Worm (Caenorhabditis elegans) whole organism, mixed stage, embryonic: ENCODE data around the gene F54D5.2.
A peak's percentile ranks its signal among the peaks of the same experiment; 100 is the strongest.
"Not testable (repeated sequence)": the region's sequence is repeated elsewhere in the genome, so short reads cannot be mapped to it uniquely, and the experiment has no call there.

Experiments used
- M03D4.4 ChIP-seq: sonication (generic microtip); optimal IDR thresholded peaks from 2 replicates; lab custom pipeline; 2017; ENCODE audit warnings: mild to moderate bottlenecking, missing genetic modification characterization, missing compliant biosample characterization
- blmp-1 ChIP-seq: fragments of 150-350 bp; optimal IDR thresholded peaks from 2 replicates; lab custom pipeline; 2014; ENCODE audit warnings: missing biosample characterization, missing genetic modification characterization
- ceh-39 ChIP-seq: fragments of 150-350 bp; optimal IDR thresholded peaks from 2 replicates; lab custom pipeline; 2014; ENCODE audit warnings: missing biosample characterization, missing genetic modification characterization
- ceh-43 ChIP-seq: fragments of 200-800 bp; sonication (Bioruptor generic); optimal IDR thresholded peaks from 2 replicates; lab custom pipeline; 2018; ENCODE audit warnings: mild to moderate bottlenecking, missing genetic modification characterization, moderate library complexity, missing compliant biosample characterization
- ces-1 ChIP-seq: fragments of 150-350 bp; optimal IDR thresholded peaks from 2 replicates; lab custom pipeline; 2014; ENCODE audit warnings: missing biosample characterization, missing genetic modification reagents, missing genetic modification characterization
- cnd-1 ChIP-seq: fragments of 200-800 bp; sonication (Bioruptor generic); optimal IDR thresholded peaks from 2 replicates; lab custom pipeline; 2018; ENCODE audit warnings: mild to moderate bottlenecking, missing genetic modification characterization, missing compliant biosample characterization
- drap-1 ChIP-seq: fragments of 200-800 bp; sonication (Bioruptor generic); optimal IDR thresholded peaks from 3 replicates; lab custom pipeline; 2018; ENCODE audit warnings: mild to moderate bottlenecking, missing genetic modification characterization, missing compliant biosample characterization
- elt-1 ChIP-seq: sonication (generic microtip); optimal IDR thresholded peaks from 2 replicates; lab custom pipeline; 2017; ENCODE audit warnings: missing genetic modification characterization, mild to moderate bottlenecking, missing compliant biosample characterization, antibody characterized with exemption, moderate library complexity, borderline replicate concordance; ENCODE audit not compliant: insufficient read depth
- flh-1 ChIP-seq: fragments of 200-800 bp; sonication (Bioruptor generic); optimal IDR thresholded peaks from 2 replicates; lab custom pipeline; 2018; ENCODE audit warnings: mild to moderate bottlenecking, missing genetic modification characterization, moderate library complexity, missing compliant biosample characterization
- ham-2 ChIP-seq: fragments of 200-800 bp; sonication (Bioruptor generic); optimal IDR thresholded peaks from 2 replicates; lab custom pipeline; 2018; ENCODE audit warnings: mild to moderate bottlenecking, missing genetic modification characterization, missing compliant biosample characterization
- hlh-1 ChIP-seq: fragments of 150-350 bp; optimal IDR thresholded peaks from 2 replicates; lab custom pipeline; 2014; ENCODE audit warnings: missing biosample characterization, missing genetic modification reagents, missing genetic modification characterization
- lin-13 ChIP-seq: fragments of 150-350 bp; optimal IDR thresholded peaks from 2 replicates; lab custom pipeline; 2014; ENCODE audit warnings: missing biosample characterization, missing genetic modification characterization
- lsy-2 ChIP-seq: fragments of 150-350 bp; optimal IDR thresholded peaks from 2 replicates; lab custom pipeline; 2014; ENCODE audit warnings: missing biosample characterization, missing genetic modification characterization
- mep-1 ChIP-seq: fragments of 150-350 bp; optimal IDR thresholded peaks from 2 replicates; lab custom pipeline; 2017; ENCODE audit warnings: missing biosample characterization, missing genetic modification reagents, missing genetic modification characterization, inconsistent platforms
- mls-2 ChIP-seq: sonication (generic microtip); optimal IDR thresholded peaks from 2 replicates; lab custom pipeline; 2016; ENCODE audit warnings: mild to moderate bottlenecking, missing genetic modification characterization, moderate library complexity, missing compliant biosample characterization
- nhr-12 ChIP-seq: fragments of 150-350 bp; optimal IDR thresholded peaks from 2 replicates; lab custom pipeline; 2014; ENCODE audit warnings: missing biosample characterization, missing genetic modification characterization
- nhr-2 ChIP-seq: fragments of 150-350 bp; optimal IDR thresholded peaks from 2 replicates; lab custom pipeline; 2014; ENCODE audit warnings: missing biosample characterization, missing genetic modification characterization
- nhr-237 ChIP-seq: fragments of 150-350 bp; optimal IDR thresholded peaks from 2 replicates; lab custom pipeline; 2014; ENCODE audit warnings: missing biosample characterization, missing genetic modification characterization
- nhr-28 ChIP-seq: fragments of 150-350 bp; optimal IDR thresholded peaks from 2 replicates; lab custom pipeline; 2014; ENCODE audit warnings: missing biosample characterization, missing genetic modification characterization
- pha-4 ChIP-seq: fragments of 150-350 bp; optimal IDR thresholded peaks from 2 replicates; lab custom pipeline; 2018; ENCODE audit warnings: missing biosample characterization, missing genetic modification reagents, missing genetic modification characterization
- sem-2 ChIP-seq: fragments of 200-800 bp; sonication (Bioruptor generic); optimal IDR thresholded peaks from 2 replicates; lab custom pipeline; 2018; ENCODE audit warnings: mild to moderate bottlenecking, missing genetic modification characterization, missing compliant biosample characterization
- snpc-4 ChIP-seq: fragments of 150-350 bp; optimal IDR thresholded peaks from 2 replicates; lab custom pipeline; 2014; ENCODE audit warnings: missing biosample characterization, missing genetic modification characterization
- sptf-1 ChIP-seq: sonication (generic microtip); optimal IDR thresholded peaks from 2 replicates; lab custom pipeline; 2017; ENCODE audit warnings: mild to moderate bottlenecking, missing genetic modification characterization, moderate library complexity, missing compliant biosample characterization
- tbx-8 ChIP-seq: fragments of 200-800 bp; sonication (Bioruptor generic); optimal IDR thresholded peaks from 2 replicates; lab custom pipeline; 2018; ENCODE audit warnings: mild to moderate bottlenecking, missing genetic modification characterization, moderate library complexity, missing compliant biosample characterization
- unc-120 ChIP-seq: sonication (generic microtip); optimal IDR thresholded peaks from 2 replicates; lab custom pipeline; 2017; ENCODE audit warnings: missing genetic modification characterization, missing compliant biosample characterization; ENCODE audit not compliant: poor library complexity, severe bottlenecking
- unc-39 ChIP-seq: fragments of 150-350 bp; optimal IDR thresholded peaks from 2 replicates; lab custom pipeline; 2014; ENCODE audit warnings: missing biosample characterization, missing genetic modification characterization
- unc-62 ChIP-seq: fragments of 150-350 bp; optimal IDR thresholded peaks from 2 replicates; lab custom pipeline; 2014; ENCODE audit warnings: missing biosample characterization, missing genetic modification reagents, missing genetic modification characterization
- zip-8 ChIP-seq: fragments of 150-350 bp; optimal IDR thresholded peaks from 2 replicates; lab custom pipeline; 2014; ENCODE audit warnings: missing biosample characterization, missing genetic modification characterization
- ztf-11 ChIP-seq: fragments of 150-350 bp; optimal IDR thresholded peaks from 2 replicates; lab custom pipeline; 2014; ENCODE audit warnings: missing biosample characterization, missing genetic modification characterization

Gene F54D5.2

ce11 chrII:11551981-11552380 lies 21.0 kb upstream of the F54D5.2 start, which contains the start of gene dhgd-1:
Gene dhgd-1 (minus strand): TSS chrII:11552081.
- TF ChIP-seq nhr-12 (tag; lab: Kevin White, UChicago); nhr-28 (tag; lab: Kevin White, UChicago); ces-1 (GFP tag; lab: Kevin White, UChicago): not testable (repeated sequence)

DNA sequence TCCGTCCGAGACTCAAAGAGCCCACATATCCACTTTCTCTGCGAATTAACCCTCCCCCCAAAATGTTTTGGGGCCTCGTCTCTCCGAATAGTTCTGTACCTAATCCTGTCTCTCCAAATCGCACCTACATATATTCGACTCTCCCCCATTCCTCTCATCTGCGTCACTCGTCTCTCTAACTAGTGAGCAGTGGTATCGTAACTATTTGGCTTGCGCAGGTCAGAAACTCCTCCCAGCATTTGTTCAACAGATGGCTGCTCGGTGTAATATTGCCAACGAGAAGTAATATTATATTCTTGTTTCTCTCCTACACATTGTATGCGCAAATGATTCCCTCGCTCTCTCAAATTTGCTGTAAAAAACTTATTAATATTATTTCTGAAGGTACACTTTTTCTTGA lies 17.3 kb upstream of the F54D5.2 start, which contains the start of gene F54D5.24:
TSS of gene F54D5.24 (plus strand) at position 316 of the 400 bp plus-strand sequence.
- TF ChIP-seq nhr-12 (tag; lab: Kevin White, UChicago) = no peak
- TF ChIP-seq sptf-1 (tag; lab: Kevin White, UChicago) = peak; percentile 57
- TF ChIP-seq hlh-1 (tag; lab: Kevin White, UChicago) = peak; percentile 96

DNA sequence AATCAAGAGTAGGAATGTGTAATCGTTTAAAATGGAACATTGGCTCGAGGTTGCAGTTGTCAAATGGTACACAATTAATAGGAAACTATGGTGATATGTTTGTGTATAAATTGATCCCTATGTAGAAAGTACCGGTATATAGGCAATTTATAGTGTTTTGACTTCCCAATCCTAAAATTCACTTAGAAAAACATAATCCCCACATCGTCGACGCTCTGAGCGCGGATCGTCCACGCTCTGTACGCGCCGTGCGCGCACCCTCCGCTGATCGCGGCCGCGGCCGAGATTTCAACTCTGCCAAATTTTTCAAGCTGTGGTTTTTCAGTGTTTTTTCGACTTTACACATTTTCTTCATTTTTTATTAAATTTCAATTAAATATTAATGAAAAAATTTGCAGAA lies 16.6 kb upstream of the F54D5.2 start, which contains the start of gene F54D5.17:
TSS of gene F54D5.17 (plus strand) at position 301 of the 400 bp plus-strand sequence.
- no peak for TF ChIP-seq unc-62
- TF ChIP-seq mep-1 (tag; lab: Kevin White, UChicago) = no peak
- TF ChIP-seq unc-120 (tag; lab: Kevin White, UChicago) = no peak
- no peak for TF ChIP-seq snpc-4 (tag; lab: Kevin White, UChicago)
- no peak for TF ChIP-seq hlh-1 (tag; lab: Kevin White, UChicago)
- TF ChIP-seq elt-1 = no peak
- TF ChIP-seq ceh-39 (tag; lab: Kevin White, UChicago) = no peak
- TF ChIP-seq sem-2 = no peak
- TF ChIP-seq nhr-12 (tag; lab: Kevin White, UChicago) = no peak
- no peak for TF ChIP-seq pha-4 (tag; lab: Kevin White, UChicago)
- TF ChIP-seq M03D4.4 (tag; lab: Kevin White, UChicago) = no peak
- no peak for TF ChIP-seq nhr-237 (tag; lab: Kevin White, UChicago)
- no peak for TF ChIP-seq mls-2
- TF ChIP-seq zip-8 (tag; lab: Kevin White, UChicago) = no peak
- TF ChIP-seq lin-13 (tag; lab: Kevin White, UChicago) = no peak
- TF ChIP-seq lsy-2 (tag; lab: Kevin White, UChicago) = no peak
- TF ChIP-seq cnd-1 = no peak
- no peak for TF ChIP-seq drap-1 (GFP tag; lab: Kevin White, UChicago)
- no peak for TF ChIP-seq tbx-8

- TF ChIP-seq flh-1 (GFP tag; lab: Kevin White, UChicago) (no peak), sptf-1 (tag; lab: Kevin White, UChicago) (peak; percentile 60)
- TF ChIP-seq, all 35 proteins: peak for 1
These were observed 8.9 kb upstream of the F54D5.2 start, which contains the start of gene F54D5.15 for ce11 chrII:11564127-11564526. Gene F54D5.15 (minus strand): TSS chrII:11564227.

DNA sequence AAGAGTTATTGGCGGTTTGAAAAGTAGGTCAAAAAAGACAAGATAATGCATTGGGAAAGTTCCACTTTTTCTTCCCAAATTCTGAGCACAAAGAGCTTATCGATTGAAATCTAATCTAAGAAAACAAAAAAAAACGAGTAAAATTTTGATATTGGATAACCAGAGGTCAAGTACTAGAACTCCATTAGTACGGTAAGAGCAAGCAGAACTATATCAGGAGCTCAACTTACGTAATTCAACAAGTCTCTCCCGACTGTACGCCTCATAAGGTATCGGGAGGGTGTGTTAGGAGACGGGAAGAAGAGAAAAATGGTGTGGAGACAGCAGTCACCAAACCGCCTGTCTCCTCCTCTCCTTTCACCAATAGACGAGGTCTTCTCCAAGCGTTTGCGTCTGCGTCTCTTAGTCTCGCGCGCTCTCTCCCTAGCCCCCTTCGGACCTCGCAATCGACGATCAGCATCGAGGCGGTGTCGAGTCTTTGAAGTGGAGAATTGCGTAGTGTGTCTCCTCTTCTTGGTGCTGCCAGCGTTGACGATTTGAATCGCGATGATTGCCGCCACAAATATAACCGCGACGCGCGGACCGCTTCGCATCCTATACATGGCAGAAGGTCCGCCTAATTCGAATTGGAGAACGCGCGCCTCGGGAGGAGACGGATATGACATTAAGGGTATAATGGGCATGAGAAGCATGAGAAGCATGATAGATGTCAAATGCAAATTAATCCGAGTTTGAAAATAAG lies 5.8 kb upstream of the F54D5.2 start, which contains the start of gene F54D5.5:
TSS of gene F54D5.5 (minus strand) at position 51 of the 742 bp plus-strand sequence.
- TF ChIP-seq nhr-237 (tag; lab: Kevin White, UChicago) = no peak
- TF ChIP-seq ztf-11 (tag; lab: Kevin White, UChicago) = peak; percentile 80
- peak; percentile 90 for TF ChIP-seq ces-1 (GFP tag; lab: Kevin White, UChicago)
- peak; percentile 65 for TF ChIP-seq ham-2 (GFP tag; lab: Kevin White, UChicago)
- peak; percentile 42 for TF ChIP-seq elt-1
- TF ChIP-seq blmp-1 (tag; lab: Kevin White, UChicago) = no peak
- no peak for TF ChIP-seq sem-2
- TF ChIP-seq mls-2 = peak; percentile 94
- TF ChIP-seq snpc-4 (tag; lab: Kevin White, UChicago) = no peak
- TF ChIP-seq sptf-1 (tag; lab: Kevin White, UChicago) = peak; percentile 88
- peak; percentile 44 for TF ChIP-seq lsy-2 (tag; lab: Kevin White, UChicago)
- TF ChIP-seq ceh-43 (GFP tag; lab: Kevin White, UChicago) = no peak
- peak; percentile 50 for TF ChIP-seq hlh-1 (tag; lab: Kevin White, UChicago)
- TF ChIP-seq cnd-1 = peak; percentile 86
- TF ChIP-seq unc-62 = peak; percentile 48
- TF ChIP-seq zip-8 (tag; lab: Kevin White, UChicago) = no peak
- TF ChIP-seq nhr-12 (tag; lab: Kevin White, UChicago) = no peak
- TF ChIP-seq unc-120 (tag; lab: Kevin White, UChicago) = peak; percentile 8
- TF ChIP-seq nhr-2 (tag; lab: Kevin White, UChicago) = no peak
- TF ChIP-seq mep-1 (tag; lab: Kevin White, UChicago) = peak; percentile 70
- peak; percentile 16 for TF ChIP-seq pha-4 (tag; lab: Kevin White, UChicago)
- TF ChIP-seq ceh-39 (tag; lab: Kevin White, UChicago) = peak; percentile 27
- peak; percentile 63 for TF ChIP-seq unc-39 (tag; lab: Kevin White, UChicago)
- peak; percentile 35 for TF ChIP-seq lin-13 (tag; lab: Kevin White, UChicago)
- TF ChIP-seq drap-1 (GFP tag; lab: Kevin White, UChicago) = peak; percentile 23
